Fruit fly (Drosophila melanogaster): ENCODE measurements around the gene Srg1.

dm6 chr3R:24867956-24868355, 3.4 kb upstream of the Srg1 start:
- TF ChIP-seq CG17361 (GFP tag; IDR thresholded peaks at IDR 0.05) (no peak), CG7271 (tag; optimal IDR thresholded peaks at IDR 0.05) (no peak), Dfd (GFP tag; optimal IDR thresholded peaks at IDR 0.05) (no peak), HLH4C (GFP tag; IDR thresholded peaks at IDR 0.05; ENCODE audit: partially characterized antibody) (no peak), gsb-n (tag; optimal IDR thresholded peaks at IDR 0.05) (no peak), CG30403 (GFP tag; optimal IDR thresholded peaks at IDR 0.05) (no peak), CG6175 (GFP tag; IDR thresholded peaks at IDR 0.05) (no peak), usp (GFP tag; optimal IDR thresholded peaks at IDR 0.05) (no peak), Hr3 (GFP tag; optimal IDR thresholded peaks at IDR 0.05) (no peak), Bgb (GFP tag; IDR thresholded peaks at IDR 0.05; ENCODE audit: partially characterized antibody) (no peak), CG9817 (tag; optimal IDR thresholded peaks at IDR 0.05) (no peak), CG10366 (GFP tag; IDR thresholded peaks at IDR 0.05) (no peak), CG5245 (GFP tag; optimal IDR thresholded peaks at IDR 0.05) (no peak), gcm2 (GFP tag; optimal IDR thresholded peaks at IDR 0.05) (no peak)

Measured in whole organism, embryonic.